Fruit fly (Drosophila melanogaster) whole organism, embryonic: ENCODE measurements around the gene Fur2.

Experiments used
- ATbp ChIP-seq: fragments of 200-800 bp; sonication (Bioruptor generic); optimal IDR thresholded peaks from 2 replicates; lab custom pipeline; 2017; ENCODE audit warnings: missing biosample characterization, mild to moderate bottlenecking, missing genetic modification characterization, missing genetic modification reagents
- Antp ChIP-seq: fragments of 200-800 bp; sonication (Bioruptor generic); optimal IDR thresholded peaks from 3 replicates; lab custom pipeline; 2016; ENCODE audit warnings: missing biosample characterization, missing genetic modification characterization
- CG10979 ChIP-seq: fragments of 200-800 bp; sonication (Bioruptor generic); optimal IDR thresholded peaks from 2 replicates; lab custom pipeline; 2018; ENCODE audit warnings: missing biosample characterization, mild to moderate bottlenecking, missing genetic modification characterization, moderate library complexity
- CG11504 ChIP-seq: fragments of 200-800 bp; sonication (Bioruptor generic); optimal IDR thresholded peaks from 3 replicates; lab custom pipeline; 2019; ENCODE audit warnings: missing biosample characterization, mild to moderate bottlenecking, missing genetic modification characterization, moderate library complexity
- CG12155 ChIP-seq: fragments of 200-800 bp; sonication (Bioruptor generic); optimal IDR thresholded peaks from 3 replicates; lab custom pipeline; 2016; ENCODE audit warnings: missing biosample characterization, missing genetic modification characterization
- CG14014 ChIP-seq: fragments of 200-800 bp; sonication (Bioruptor generic); IDR thresholded peaks from 2 replicates; pipeline ENCODE4 v1.3.6; 2022; ENCODE audit warnings: missing biosample characterization, missing genetic modification characterization
- CG15601 ChIP-seq: fragments of 200-800 bp; sonication (Bioruptor generic); optimal IDR thresholded peaks from 3 replicates; lab custom pipeline; 2019; ENCODE audit warnings: missing biosample characterization, mild to moderate bottlenecking, missing genetic modification characterization, moderate library complexity
- CG17359 ChIP-seq: fragments of 200-800 bp; sonication (Bioruptor generic); optimal IDR thresholded peaks from 3 replicates; lab custom pipeline; 2018; ENCODE audit warnings: missing biosample characterization, mild to moderate bottlenecking, missing genetic modification characterization, moderate library complexity
- CG17385 ChIP-seq: fragments of 200-800 bp; sonication (Bioruptor generic); optimal IDR thresholded peaks from 3 replicates; lab custom pipeline; 2018; ENCODE audit warnings: missing biosample characterization, mild to moderate bottlenecking, missing genetic modification characterization
- CG17829 ChIP-seq: fragments of 200-800 bp; optimal IDR thresholded peaks from 2 replicates; lab custom pipeline; 2019; ENCODE audit warnings: missing biosample characterization, mild to moderate bottlenecking, missing genetic modification characterization, moderate library complexity
- CG18476 ChIP-seq: fragments of 200-800 bp; sonication (Bioruptor generic); optimal IDR thresholded peaks from 2 replicates; lab custom pipeline; 2016; ENCODE audit warnings: missing biosample characterization, mild to moderate bottlenecking, missing genetic modification characterization
- CG2678 ChIP-seq: fragments of 200-800 bp; sonication (Bioruptor generic); optimal IDR thresholded peaks from 3 replicates; lab custom pipeline; 2019; ENCODE audit warnings: missing biosample characterization, mild to moderate bottlenecking, missing genetic modification characterization, moderate library complexity
- CG2712 ChIP-seq: fragments of 200-800 bp; optimal IDR thresholded peaks from 3 replicates; lab custom pipeline; 2019; ENCODE audit warnings: missing biosample characterization, mild to moderate bottlenecking, missing genetic modification characterization, moderate library complexity
- CG30403 ChIP-seq: fragments of 200-800 bp; sonication (Bioruptor generic); optimal IDR thresholded peaks from 3 replicates; lab custom pipeline; 2016; ENCODE audit warnings: missing biosample characterization, missing genetic modification characterization
- CG34224 ChIP-seq: fragments of 200-800 bp; sonication (Bioruptor generic); IDR thresholded peaks from 3 replicates; pipeline ENCODE4 v1.3.6; 2022; ENCODE audit warnings: missing biosample characterization, missing genetic modification characterization; ENCODE audit not compliant: partially characterized antibody
- CG6689 ChIP-seq: fragments of 200-800 bp; sonication (Bioruptor generic); IDR thresholded peaks from 2 replicates; pipeline ENCODE4 v1.3.6; 2022; ENCODE audit warnings: missing biosample characterization, missing genetic modification characterization
- CG7839 ChIP-seq: fragments of 200-800 bp; sonication (Bioruptor generic); optimal IDR thresholded peaks from 3 replicates; lab custom pipeline; 2018; ENCODE audit warnings: missing biosample characterization, mild to moderate bottlenecking, missing genetic modification characterization, moderate library complexity
- CG8388 ChIP-seq: fragments of 200-800 bp; sonication (Bioruptor generic); optimal IDR thresholded peaks from 2 replicates; lab custom pipeline; 2019; ENCODE audit warnings: missing biosample characterization, mild to moderate bottlenecking, missing genetic modification characterization, moderate library complexity
- CG8924 ChIP-seq: fragments of 200-800 bp; optimal IDR thresholded peaks from 3 replicates; lab custom pipeline; 2019; ENCODE audit warnings: missing biosample characterization, mild to moderate bottlenecking, missing genetic modification characterization, moderate library complexity
- CoRest ChIP-seq: fragments of 200-800 bp; sonication (Bioruptor generic); optimal IDR thresholded peaks from 3 replicates; lab custom pipeline; 2018; ENCODE audit warnings: missing biosample characterization, mild to moderate bottlenecking, missing genetic modification characterization, moderate library complexity
- D19A ChIP-seq: fragments of 200-800 bp; optimal IDR thresholded peaks from 3 replicates; lab custom pipeline; 2019; ENCODE audit warnings: missing biosample characterization, mild to moderate bottlenecking, missing genetic modification characterization, moderate library complexity
- Dip3 ChIP-seq: fragments of 200-800 bp; sonication (Bioruptor generic); optimal IDR thresholded peaks from 3 replicates; lab custom pipeline; 2016; ENCODE audit warnings: missing biosample characterization, missing genetic modification characterization
- HmgZ ChIP-seq: fragments of 200-800 bp; sonication (Bioruptor generic); optimal IDR thresholded peaks from 2 replicates; lab custom pipeline; 2018; ENCODE audit warnings: missing biosample characterization, mild to moderate bottlenecking, missing genetic modification characterization
- Hsf ChIP-seq: fragments of 200-800 bp; sonication (Bioruptor generic); optimal IDR thresholded peaks from 3 replicates; lab custom pipeline; 2016; ENCODE audit warnings: missing biosample characterization, missing genetic modification characterization
- Tbp ChIP-seq: fragments of >200 bp; optimal IDR thresholded peaks from 2 replicates; lab custom pipeline; 2018; ENCODE audit warnings: missing biosample characterization, missing genetic modification characterization
- Vsx1 ChIP-seq: fragments of 200-800 bp; sonication (Bioruptor generic); optimal IDR thresholded peaks from 2 replicates; lab custom pipeline; 2017; ENCODE audit warnings: missing biosample characterization, mild to moderate bottlenecking, missing genetic modification characterization, missing genetic modification reagents
- ab ChIP-seq: fragments of 200-800 bp; sonication (Bioruptor generic); optimal IDR thresholded peaks from 2 replicates; lab custom pipeline; 2016; ENCODE audit warnings: missing biosample characterization, missing genetic modification characterization
- abd-A ChIP-seq: fragments of 200-800 bp; sonication (Bioruptor generic); optimal IDR thresholded peaks from 3 replicates; lab custom pipeline; 2019; ENCODE audit warnings: missing biosample characterization, mild to moderate bottlenecking, missing genetic modification characterization, moderate library complexity
- bab2 ChIP-seq: fragments of 200-800 bp; sonication (Bioruptor generic); optimal IDR thresholded peaks from 2 replicates; lab custom pipeline; 2016; ENCODE audit warnings: missing biosample characterization, missing genetic modification characterization
- bsh ChIP-seq, 2 experiments: fragments of 200-800 bp; sonication (Bioruptor generic); optimal IDR thresholded peaks; 2 replicates each; lab custom pipeline; 2017 to 2018; ENCODE audit warnings: mild to moderate bottlenecking in 2 of 2, missing biosample characterization in 2 of 2, missing genetic modification characterization in 2 of 2, moderate library complexity in 1 of 2
- chm ChIP-seq: fragments of 200-800 bp; sonication (Bioruptor generic); IDR thresholded peaks from 2 replicates; pipeline ENCODE4 v1.3.6; 2022; ENCODE audit warnings: missing biosample characterization, missing genetic modification characterization
- dmrt99B ChIP-seq: fragments of 200-800 bp; sonication (Bioruptor generic); optimal IDR thresholded peaks from 2 replicates; lab custom pipeline; 2018; ENCODE audit warnings: missing biosample characterization, mild to moderate bottlenecking, missing genetic modification characterization, moderate library complexity
- dysf ChIP-seq: fragments of 200-800 bp; sonication (Bioruptor generic); IDR thresholded peaks from 3 replicates; pipeline ENCODE4 v1.3.6; 2022; ENCODE audit warnings: missing biosample characterization, missing genetic modification characterization
- grau ChIP-seq: fragments of 200-800 bp; optimal IDR thresholded peaks from 3 replicates; lab custom pipeline; 2019; ENCODE audit warnings: missing biosample characterization, mild to moderate bottlenecking, missing genetic modification characterization, moderate library complexity
- grn ChIP-seq: fragments of 200-800 bp; sonication (Bioruptor generic); optimal IDR thresholded peaks from 3 replicates; lab custom pipeline; 2017; ENCODE audit warnings: missing biosample characterization, missing genetic modification characterization
- maf-S ChIP-seq: fragments of 200-800 bp; sonication (Bioruptor generic); optimal IDR thresholded peaks from 2 replicates; lab custom pipeline; 2016; ENCODE audit warnings: missing biosample characterization, missing genetic modification characterization
- mirr ChIP-seq: fragments of 200-800 bp; sonication (Bioruptor generic); optimal IDR thresholded peaks from 3 replicates; lab custom pipeline; 2018; ENCODE audit warnings: missing biosample characterization, mild to moderate bottlenecking, missing genetic modification characterization
- pnt ChIP-seq: fragments of 200-800 bp; sonication (Bioruptor generic); optimal IDR thresholded peaks from 3 replicates; lab custom pipeline; 2016; ENCODE audit warnings: missing biosample characterization, missing genetic modification characterization
- ranshi ChIP-seq: fragments of 200-800 bp; sonication (Bioruptor generic); IDR thresholded peaks from 2 replicates; pipeline ENCODE4 v1.3.6; 2022; ENCODE audit warnings: missing biosample characterization, missing genetic modification characterization
- row ChIP-seq: fragments of 200-800 bp; sonication (Bioruptor generic); IDR thresholded peaks from 3 replicates; pipeline ENCODE4 v1.3.6; 2022; ENCODE audit warnings: missing biosample characterization, missing genetic modification characterization
- scrt ChIP-seq: fragments of 200-800 bp; sonication (Bioruptor generic); optimal IDR thresholded peaks from 2 replicates; lab custom pipeline; 2018; ENCODE audit warnings: missing biosample characterization, mild to moderate bottlenecking, missing genetic modification characterization, moderate library complexity
- sens ChIP-seq: fragments of 200-800 bp; sonication (Bioruptor generic); peaks from one replicate; lab custom pipeline; 2016; ENCODE audit warnings: missing biosample characterization, missing genetic modification characterization
- sens-2 ChIP-seq: fragments of 200-800 bp; sonication (Bioruptor generic); IDR thresholded peaks from 2 replicates; pipeline ENCODE4 v1.3.6; 2022; ENCODE audit warnings: missing biosample characterization, missing genetic modification characterization
- slp2 ChIP-seq: fragments of 200-800 bp; sonication (Bioruptor generic); optimal IDR thresholded peaks from 2 replicates; lab custom pipeline; 2016; ENCODE audit warnings: missing biosample characterization, missing genetic modification characterization
- so ChIP-seq: fragments of 200-800 bp; sonication (Bioruptor generic); IDR thresholded peaks from 3 replicates; pipeline ENCODE4 v1.3.6; 2022; ENCODE audit warnings: missing biosample characterization, missing genetic modification characterization
- sob ChIP-seq: fragments of 200-800 bp; sonication (Bioruptor generic); IDR thresholded peaks from 2 replicates; pipeline ENCODE4 v1.3.6; 2022; ENCODE audit warnings: missing biosample characterization, missing genetic modification characterization
- tna ChIP-seq: fragments of 200-800 bp; sonication (Bioruptor generic); IDR thresholded peaks from 2 replicates; pipeline ENCODE4 v1.3.6; 2022; ENCODE audit warnings: missing biosample characterization, missing genetic modification characterization; ENCODE audit not compliant: partially characterized antibody

Fur2 gene

DNA sequence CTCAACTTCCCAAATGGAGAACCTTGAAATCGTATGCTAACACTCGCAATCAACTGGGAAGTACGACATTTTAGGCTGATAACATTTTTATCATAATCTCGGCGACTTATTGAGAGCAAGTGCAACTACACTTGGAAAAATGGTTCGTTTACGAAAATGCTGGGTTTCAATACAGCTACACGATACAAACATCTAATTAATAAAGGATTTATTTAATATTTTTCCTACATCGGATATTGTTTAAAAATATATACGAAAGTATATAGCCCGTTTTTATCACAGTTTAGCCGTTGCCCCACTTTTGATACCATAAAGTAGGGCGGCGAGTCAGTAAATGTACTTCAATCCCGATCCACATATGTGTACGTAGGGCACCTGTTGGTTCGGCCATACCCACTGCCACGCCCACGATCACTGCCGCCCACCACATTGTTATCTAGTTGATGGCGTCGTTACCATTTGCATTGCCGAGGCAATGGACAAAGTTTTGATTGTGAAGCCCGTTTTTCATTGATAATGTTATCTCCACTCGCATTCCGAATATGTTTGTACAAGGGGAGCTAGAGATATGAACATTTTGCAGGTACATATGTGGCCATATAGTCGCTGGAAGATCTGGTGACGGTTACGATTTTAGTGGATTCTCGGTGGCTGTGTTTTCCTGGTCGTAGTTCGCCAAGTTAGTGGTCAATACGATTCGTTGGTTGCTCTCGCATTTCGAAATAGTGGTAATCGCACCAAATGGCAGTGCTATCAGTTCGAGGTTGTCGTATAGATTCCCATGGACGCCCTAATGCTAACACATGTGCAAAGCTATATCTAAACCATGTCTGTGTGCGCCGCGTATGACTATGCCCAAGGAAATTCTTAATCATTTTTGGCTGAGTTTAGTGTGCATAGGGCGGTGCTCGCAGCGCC, 41.8 kb downstream of the Fur2 start, which contains the start of gene Traf-like (continued):
- 0 out of 2 replicates have a peak, but pooled peaks have one; percentile 34 for TF ChIP-seq ranshi (GFP tag; lab: Robert Waterston, UW)
- TF ChIP-seq row (GFP tag; lab: Robert Waterston, UW), result peak; percentile 48; the same call in 2 of the 3 replicates
- TF ChIP-seq abd-A (tag; lab: Kevin White, UChicago), result no peak
- TF ChIP-seq Vsx1 (GFP tag; lab: Kevin White, UChicago), result no peak
- TF ChIP-seq CG12155 (GFP tag; lab: Kevin White, UChicago), result no peak
- peak; percentile 22 for TF ChIP-seq CG8924
- TF ChIP-seq dmrt99B, result peak; percentile 63
- TF ChIP-seq CG8388 (GFP tag; lab: Kevin White, UChicago), result peak; percentile 1
- peak; percentile 51 for TF ChIP-seq CG2678
- peak; percentile 41 for TF ChIP-seq grn
- TF ChIP-seq bsh (GFP tag; optimal IDR thresholded peaks at IDR 0.05; lab: Kevin White, UChicago), result peak in 1 of 2 experiments; percentile 47
- TF ChIP-seq CG17385 (GFP tag; lab: Kevin White, UChicago), result peak; percentile 9
- no peak for TF ChIP-seq ab (GFP tag; lab: Kevin White, UChicago)
- no peak for TF ChIP-seq maf-S (GFP tag; lab: Kevin White, UChicago)
- 0 out of 3 replicates have a peak, but pooled peaks have one; percentile 17 for TF ChIP-seq dysf (GFP tag; lab: Robert Waterston, UW)
- TF ChIP-seq CG11504 (tag; lab: Kevin White, UChicago), result no peak
- 0 out of 2 replicates have a peak, but pooled peaks have one; percentile 18 for TF ChIP-seq sens-2 (GFP tag; lab: Robert Waterston, UW)
- no peak for TF ChIP-seq Dip3 (GFP tag; lab: Kevin White, UChicago)
- peak; percentile 44 for TF ChIP-seq D19A
- TF ChIP-seq so (GFP tag; lab: Robert Waterston, UW), result 0 out of 3 replicates have a peak, but pooled peaks have one; percentile 36
- 0 out of 2 replicates have a peak, but pooled peaks have one; percentile 22 for TF ChIP-seq CG6689 (GFP tag; lab: Robert Waterston, UW)
- TF ChIP-seq HmgZ, result peak; percentile 11
- TF ChIP-seq sob (GFP tag; lab: Robert Waterston, UW), result no peak
- TF ChIP-seq CG17829, result peak; percentile 1
- peak; percentile 10 for TF ChIP-seq CG10979 (tag; lab: Kevin White, UChicago)
- TF ChIP-seq Hsf (GFP tag; lab: Kevin White, UChicago), result no peak
- peak; percentile 38 for TF ChIP-seq CG7839
- TF ChIP-seq chm, result no peak
- peak; percentile 49 for TF ChIP-seq CG17359 (tag; lab: Kevin White, UChicago)
- peak; percentile 5 for TF ChIP-seq CG30403 (GFP tag; lab: Kevin White, UChicago)
- TF ChIP-seq grau (tag; lab: Kevin White, UChicago), result peak; percentile 14
- no peak for TF ChIP-seq CG18476 (GFP tag; lab: Kevin White, UChicago)
- TF ChIP-seq Tbp (GFP tag; lab: Kevin White, UChicago), result no peak
- TF ChIP-seq pnt (GFP tag; lab: Kevin White, UChicago), result no peak
- TF ChIP-seq sens, result peak; percentile 76
- TF ChIP-seq CoRest (tag; lab: Kevin White, UChicago), result peak; percentile 4
- TF ChIP-seq tna (GFP tag; lab: Robert Waterston, UW), result no peak
- TF ChIP-seq CG34224 (GFP tag; lab: Robert Waterston, UW), result no peak
- peak; percentile 76 for TF ChIP-seq mirr (GFP tag; lab: Kevin White, UChicago)
- 0 out of 2 replicates have a peak, but pooled peaks have one; percentile 10 for TF ChIP-seq CG14014 (GFP tag; lab: Robert Waterston, UW)
- no peak for TF ChIP-seq slp2 (GFP tag; lab: Kevin White, UChicago)
- no peak for TF ChIP-seq scrt (GFP tag; lab: Kevin White, UChicago)
- peak; percentile 8 for TF ChIP-seq CG2712 (tag; lab: Kevin White, UChicago)
- TF ChIP-seq Antp (GFP tag; lab: Kevin White, UChicago), result no peak
- peak; percentile 10 for TF ChIP-seq ATbp (GFP tag; lab: Kevin White, UChicago)
- TF ChIP-seq bab2 (GFP tag; lab: Kevin White, UChicago), result no peak
- peak; percentile 13 for TF ChIP-seq CG15601 (tag; lab: Kevin White, UChicago)
